Worm (Caenorhabditis elegans) whole organism, young adult: ENCODE data around the gene K12G11.6.

ENCODE experiments used
- F55B11.4 ChIP-seq: sonication (generic microtip); optimal IDR thresholded peaks from 2 replicates; lab custom pipeline; 2016; ENCODE audit warnings: missing compliant biosample characterization, missing genetic modification characterization, borderline replicate concordance; ENCODE audit not compliant: insufficient read depth
- dpl-1 ChIP-seq: fragments of 150-350 bp; optimal IDR thresholded peaks from 2 replicates; lab custom pipeline; 2014; ENCODE audit warnings: missing biosample characterization, missing genetic modification reagents, missing genetic modification characterization
- madf-10 ChIP-seq: sonication (generic microtip); optimal IDR thresholded peaks from 2 replicates; lab custom pipeline; 2016; ENCODE audit warnings: mild to moderate bottlenecking, missing genetic modification characterization, missing compliant biosample characterization
- pha-4 ChIP-seq: fragments of 150-350 bp; sonication (generic microtip); optimal IDR thresholded peaks from 2 replicates; lab custom pipeline; 2014; ENCODE audit warnings: missing biosample characterization, missing genetic modification reagents, missing genetic modification characterization
- rcor-1 ChIP-seq: fragments of 200-800 bp; sonication (Bioruptor generic); IDR thresholded peaks from 2 replicates; pipeline ENCODE4 v1.3.6; 2022; ENCODE audit warnings: missing genetic modification reagents, missing genetic modification characterization, missing compliant biosample characterization
- rec-8 ChIP-seq, 2 experiments: sonication (generic microtip); optimal IDR thresholded peaks; 2 replicates each; lab custom pipeline; 2016; ENCODE audit warnings: mild to moderate bottlenecking in 2 of 2, missing genetic modification characterization in 2 of 2, missing genetic modification reagents in 2 of 2, missing genotype in 2 of 2, missing biosample characterization in 1 of 2, missing compliant biosample characterization in 1 of 2, moderate library complexity in 1 of 2
- ztf-25 ChIP-seq: fragments of 200-800 bp; sonication (Bioruptor generic); IDR thresholded peaks from 2 replicates; pipeline ENCODE4 v1.3.6; 2022; ENCODE audit warnings: missing genetic modification reagents, missing genetic modification characterization, missing compliant biosample characterization

DNA sequence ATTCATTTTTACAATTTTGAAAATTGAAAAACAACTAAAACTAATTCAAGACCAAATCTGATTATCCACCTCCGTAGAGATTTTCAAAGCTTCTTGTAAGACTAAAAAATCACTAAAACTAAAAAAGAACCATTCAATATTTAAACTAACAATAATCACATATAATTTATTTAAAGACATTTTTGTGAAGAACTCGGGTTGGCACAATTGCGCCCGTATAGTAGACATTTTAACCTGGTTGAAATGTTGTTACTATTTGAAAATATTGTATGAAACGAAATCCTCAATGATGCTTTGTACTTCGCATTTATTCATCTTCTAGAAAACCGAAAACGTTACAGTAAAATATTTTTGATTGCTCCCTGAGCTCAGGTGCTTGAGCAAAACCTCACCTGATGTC, 38.1 kb upstream of the K12G11.6 start:
- TF ChIP-seq ztf-25 (GFP tag; lab: Robert Waterston, UW) = no peak
- no peak for TF ChIP-seq pha-4
- TF ChIP-seq madf-10 = no peak
- TF ChIP-seq F55B11.4 (tag; lab: Kevin White, UChicago) = no peak
- TF ChIP-seq dpl-1 (GFP tag; lab: Kevin White, UChicago) = no peak
- TF ChIP-seq rcor-1 (GFP tag; lab: Robert Waterston, UW) = no peak
- TF ChIP-seq rec-8 (tag; optimal IDR thresholded peaks at IDR 0.05; lab: Kevin White, UChicago) = no peak
